Worm (Caenorhabditis elegans) whole organism, L2 larva: ENCODE measurements around the gene ZK863.1.

ENCODE experiments used
- dmd-4 ChIP-seq: sonication (generic microtip); optimal IDR thresholded peaks from 2 replicates; lab custom pipeline; 2017; ENCODE audit warnings: missing biosample characterization, missing genetic modification characterization
- egl-27 ChIP-seq: sonication (generic microtip); optimal IDR thresholded peaks from 3 replicates; lab custom pipeline; 2017; ENCODE audit warnings: missing biosample characterization, missing genetic modification reagents, missing genetic modification characterization
- elt-1 ChIP-seq: fragments of 150-350 bp; optimal IDR thresholded peaks from 2 replicates; lab custom pipeline; 2014; ENCODE audit warnings: missing biosample characterization, missing genetic modification characterization
- nhr-11 ChIP-seq: fragments of 150-350 bp; optimal IDR thresholded peaks from 2 replicates; lab custom pipeline; 2014; ENCODE audit warnings: missing biosample characterization, missing genetic modification characterization
- nhr-23 ChIP-seq: fragments of 150-350 bp; optimal IDR thresholded peaks from 2 replicates; lab custom pipeline; 2014; ENCODE audit warnings: missing biosample characterization, missing genetic modification reagents, missing genetic modification characterization
- nhr-237 ChIP-seq: fragments of 150-350 bp; optimal IDR thresholded peaks from 2 replicates; lab custom pipeline; 2014; ENCODE audit warnings: missing biosample characterization, missing genetic modification characterization
- snpc-4 ChIP-seq: fragments of 150-350 bp; optimal IDR thresholded peaks from 2 replicates; lab custom pipeline; 2014; ENCODE audit warnings: missing biosample characterization, missing genetic modification characterization

DNA sequence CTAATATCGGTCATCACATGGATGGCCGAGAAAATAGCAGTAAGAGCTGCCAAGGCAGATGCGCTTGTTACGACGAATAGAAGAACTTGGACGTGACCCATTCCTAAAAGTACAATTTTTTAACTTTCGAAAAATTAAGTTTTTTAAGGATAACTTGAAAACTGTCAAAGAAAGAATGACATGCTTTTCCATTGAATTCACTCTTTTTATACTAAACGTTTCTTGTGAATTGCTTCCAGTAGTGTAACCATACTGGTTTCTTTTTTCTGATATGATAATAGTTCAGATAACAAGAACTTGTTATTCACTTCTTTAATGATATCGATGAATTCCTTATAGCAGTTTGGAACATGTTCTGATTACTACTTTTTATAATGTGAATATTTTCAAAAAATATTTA lies 2.4 kb downstream of the ZK863.1 start, which contains the start of gene col-37:
- TF ChIP-seq egl-27 = no peak
- no peak for TF ChIP-seq nhr-237 (tag; lab: Kevin White, UChicago)
- TF ChIP-seq snpc-4 (tag; lab: Kevin White, UChicago) = no peak
- no peak for TF ChIP-seq nhr-11 (tag; lab: Kevin White, UChicago)
- TF ChIP-seq dmd-4 = no peak
- TF ChIP-seq elt-1 = no peak
- TF ChIP-seq nhr-23 (tag; lab: Kevin White, UChicago) = no peak
